Worm (Caenorhabditis elegans) whole organism, L1 larva: ENCODE results near the gene F13E6.1.

ENCODE experiments used
- C04F5.9 ChIP-seq: sonication (generic microtip); optimal IDR thresholded peaks from 2 replicates; lab custom pipeline; 2016; ENCODE audit warnings: missing genetic modification characterization, missing compliant biosample characterization
- C16A3.4 ChIP-seq: fragments of 150-350 bp; optimal IDR thresholded peaks from 2 replicates; lab custom pipeline; 2014; ENCODE audit warnings: missing biosample characterization, missing genetic modification characterization
- C34B4.2 ChIP-seq: sonication (generic microtip); optimal IDR thresholded peaks from 2 replicates; lab custom pipeline; 2017; ENCODE audit warnings: mild to moderate bottlenecking, missing genetic modification characterization, missing compliant biosample characterization
- Y116A8C.19 ChIP-seq: sonication (generic microtip); optimal IDR thresholded peaks from 2 replicates; lab custom pipeline; 2016; ENCODE audit warnings: missing compliant biosample characterization, missing genetic modification characterization, borderline replicate concordance
- aha-1 ChIP-seq: fragments of 150-350 bp; optimal IDR thresholded peaks from 2 replicates; lab custom pipeline; 2014; ENCODE audit warnings: missing biosample characterization, missing genetic modification characterization
- aly-2 ChIP-seq: fragments of 150-350 bp; optimal IDR thresholded peaks from 2 replicates; lab custom pipeline; 2014; ENCODE audit warnings: missing biosample characterization, missing genetic modification characterization
- ama-1 ChIP-seq: fragments of 150-350 bp; optimal IDR thresholded peaks from 2 replicates; lab custom pipeline; 2014
- ceh-8 ChIP-seq: fragments of 200-800 bp; sonication (Bioruptor generic); optimal IDR thresholded peaks from 2 replicates; lab custom pipeline; 2018; ENCODE audit warnings: mild to moderate bottlenecking, missing genetic modification characterization, moderate library complexity, missing compliant biosample characterization
- ceh-88 ChIP-seq: fragments of 200-800 bp; sonication (Bioruptor generic); IDR thresholded peaks from 2 replicates; pipeline ENCODE4 v1.3.6; 2022; ENCODE audit warnings: missing genetic modification characterization, missing compliant biosample characterization
- ces-1 ChIP-seq: fragments of 150-350 bp; optimal IDR thresholded peaks from 2 replicates; lab custom pipeline; 2014; ENCODE audit warnings: missing biosample characterization, missing genetic modification reagents, missing genetic modification characterization
- dsc-1 ChIP-seq: sonication (generic microtip); optimal IDR thresholded peaks from 2 replicates; lab custom pipeline; 2016; ENCODE audit warnings: mild to moderate bottlenecking, missing genetic modification characterization, missing compliant biosample characterization
- efl-1 ChIP-seq, 4 experiments: fragments of 150-350 bp; optimal IDR thresholded peaks in 3 of 4; peaks in 1 of 4; 1 replicate in 1 of 4; 2 replicates in 3 of 4; lab custom pipeline; 2014; ENCODE audit warnings: missing biosample characterization in 2 of 4, missing genetic modification characterization in 2 of 4, missing genetic modification reagents in 2 of 4
- ets-5 ChIP-seq: fragments of 200-800 bp; sonication (Bioruptor generic); IDR thresholded peaks from 2 replicates; pipeline ENCODE4 v1.3.6; 2022; ENCODE audit warnings: missing genetic modification characterization, missing compliant biosample characterization
- fkh-10 ChIP-seq: sonication (generic microtip); optimal IDR thresholded peaks from 2 replicates; lab custom pipeline; 2017; ENCODE audit warnings: missing biosample characterization, missing genetic modification reagents, missing genetic modification characterization
- fkh-8 ChIP-seq: sonication (generic microtip); optimal IDR thresholded peaks from 2 replicates; lab custom pipeline; 2016; ENCODE audit warnings: mild to moderate bottlenecking, missing genetic modification characterization, missing compliant biosample characterization
- fos-1 ChIP-seq: fragments of 150-350 bp; optimal IDR thresholded peaks from 2 replicates; lab custom pipeline; 2014; ENCODE audit warnings: missing biosample characterization, missing genetic modification characterization
- hlh-17 ChIP-seq: fragments of 200-800 bp; sonication (Bioruptor generic); optimal IDR thresholded peaks from 2 replicates; lab custom pipeline; 2018; ENCODE audit warnings: missing genetic modification characterization, mild to moderate bottlenecking, missing compliant biosample characterization, moderate library complexity, borderline replicate concordance
- hlh-4 ChIP-seq: sonication (generic microtip); optimal IDR thresholded peaks from 2 replicates; lab custom pipeline; 2016; ENCODE audit warnings: mild to moderate bottlenecking, missing genetic modification characterization, missing compliant biosample characterization
- irx-1 ChIP-seq: sonication (generic microtip); optimal IDR thresholded peaks from 2 replicates; lab custom pipeline; 2016; ENCODE audit warnings: missing genetic modification characterization, missing compliant biosample characterization
- lin-13 ChIP-seq: fragments of 150-350 bp; optimal IDR thresholded peaks from 2 replicates; lab custom pipeline; 2014; ENCODE audit warnings: missing biosample characterization, missing genetic modification reagents, missing genetic modification characterization
- lin-14 ChIP-seq: fragments of 200-800 bp; sonication (Bioruptor generic); optimal IDR thresholded peaks from 2 replicates; lab custom pipeline; 2018; ENCODE audit warnings: mild to moderate bottlenecking, missing genetic modification characterization, moderate library complexity, missing compliant biosample characterization
- lin-15B ChIP-seq: fragments of 150-350 bp; sonication (generic microtip); optimal IDR thresholded peaks from 3 replicates; lab custom pipeline; 2014; ENCODE audit warnings: missing biosample characterization, missing genetic modification characterization
- lin-35 ChIP-seq, 2 experiments: fragments of 150-350 bp; optimal IDR thresholded peaks; 2 replicates each; lab custom pipeline; 2014; ENCODE audit warnings: missing biosample characterization in 2 of 2, missing genetic modification characterization in 2 of 2, missing genetic modification reagents in 2 of 2
- lir-3 ChIP-seq: sonication (generic microtip); optimal IDR thresholded peaks from 2 replicates; lab custom pipeline; 2016; ENCODE audit warnings: mild to moderate bottlenecking, missing genetic modification characterization, moderate library complexity, missing compliant biosample characterization; ENCODE audit not compliant: poor library complexity
- lsy-2 ChIP-seq, 2 experiments: fragments of 150-350 bp; optimal IDR thresholded peaks; 2 replicates each; lab custom pipeline; 2014; ENCODE audit warnings: missing biosample characterization in 2 of 2, missing genetic modification characterization in 2 of 2
- mep-1 ChIP-seq: fragments of 150-350 bp; optimal IDR thresholded peaks from 2 replicates; lab custom pipeline; 2014; ENCODE audit warnings: missing biosample characterization, missing genetic modification characterization
- nhr-12 ChIP-seq: sonication (generic microtip); optimal IDR thresholded peaks from 2 replicates; lab custom pipeline; 2017; ENCODE audit warnings: missing biosample characterization, missing genetic modification characterization
- nhr-20 ChIP-seq: sonication (generic microtip); optimal IDR thresholded peaks from 2 replicates; lab custom pipeline; 2016; ENCODE audit warnings: mild to moderate bottlenecking, missing genetic modification characterization, missing compliant biosample characterization
- nhr-47 ChIP-seq: sonication (generic microtip); optimal IDR thresholded peaks from 2 replicates; lab custom pipeline; 2016; ENCODE audit warnings: mild to moderate bottlenecking, missing genetic modification characterization, moderate library complexity, missing compliant biosample characterization
- nhr-71 ChIP-seq: sonication (generic microtip); optimal IDR thresholded peaks from 2 replicates; lab custom pipeline; 2016; ENCODE audit warnings: mild to moderate bottlenecking, missing genetic modification characterization, moderate library complexity, missing compliant biosample characterization
- nhr-76 ChIP-seq: sonication (generic microtip); optimal IDR thresholded peaks from 2 replicates; lab custom pipeline; 2017; ENCODE audit warnings: missing biosample characterization, missing genetic modification characterization
- nhr-77 ChIP-seq: fragments of 150-350 bp; optimal IDR thresholded peaks from 2 replicates; lab custom pipeline; 2014; ENCODE audit warnings: missing biosample characterization, missing genetic modification characterization
- nhr-84 ChIP-seq: sonication (generic microtip); optimal IDR thresholded peaks from 2 replicates; lab custom pipeline; 2017; ENCODE audit warnings: missing biosample characterization, missing genetic modification characterization
- nhr-85 ChIP-seq: sonication (generic microtip); peaks from one replicate; lab custom pipeline; 2016; ENCODE audit warnings: missing genetic modification characterization, inconsistent platforms, missing compliant biosample characterization
- pax-3 ChIP-seq: fragments of 200-800 bp; sonication (Bioruptor generic); optimal IDR thresholded peaks from 2 replicates; lab custom pipeline; 2018; ENCODE audit warnings: mild to moderate bottlenecking, missing genetic modification characterization, moderate library complexity, missing compliant biosample characterization
- rnt-1 ChIP-seq: sonication (generic microtip); optimal IDR thresholded peaks from 2 replicates; lab custom pipeline; 2016; ENCODE audit warnings: mild to moderate bottlenecking, missing genetic modification characterization, moderate library complexity, missing compliant biosample characterization
- snpc-4 ChIP-seq: fragments of 150-350 bp; optimal IDR thresholded peaks from 2 replicates; lab custom pipeline; 2014; ENCODE audit warnings: missing biosample characterization, missing genetic modification characterization
- sox-4 ChIP-seq: sonication (generic microtip); optimal IDR thresholded peaks from 2 replicates; lab custom pipeline; 2016; ENCODE audit warnings: missing genetic modification characterization, missing compliant biosample characterization
- swsn-7 ChIP-seq: sonication (generic microtip); optimal IDR thresholded peaks from 2 replicates; lab custom pipeline; 2016; ENCODE audit warnings: missing genetic modification characterization, missing compliant biosample characterization
- tbx-2 ChIP-seq: sonication (generic microtip); optimal IDR thresholded peaks from 2 replicates; lab custom pipeline; 2016; ENCODE audit warnings: missing genetic modification characterization, missing compliant biosample characterization
- unc-130 ChIP-seq: fragments of 150-350 bp; optimal IDR thresholded peaks from 2 replicates; lab custom pipeline; 2017; ENCODE audit warnings: missing biosample characterization, missing genetic modification characterization, inconsistent platforms
- unc-30 ChIP-seq: sonication (generic microtip); optimal IDR thresholded peaks from 2 replicates; lab custom pipeline; 2017; ENCODE audit warnings: missing biosample characterization, missing genetic modification characterization
- unc-62 ChIP-seq: fragments of 150-350 bp; optimal IDR thresholded peaks from 2 replicates; lab custom pipeline; 2014; ENCODE audit warnings: missing biosample characterization, missing genetic modification reagents, missing genetic modification characterization
- unc-98 ChIP-seq: fragments of 200-800 bp; sonication (Bioruptor generic); IDR thresholded peaks from 2 replicates; pipeline ENCODE4 v1.3.6; 2022; ENCODE audit warnings: missing genetic modification characterization, missing compliant biosample characterization
- vab-15 ChIP-seq: sonication (generic microtip); optimal IDR thresholded peaks from 2 replicates; lab custom pipeline; 2017; ENCODE audit warnings: missing genotype, mild to moderate bottlenecking, missing genetic modification characterization, missing compliant biosample characterization
- xbp-1 ChIP-seq: sonication (generic microtip); optimal IDR thresholded peaks from 2 replicates; lab custom pipeline; 2016; ENCODE audit warnings: missing genetic modification characterization, missing compliant biosample characterization
- zag-1 ChIP-seq: fragments of 150-350 bp; optimal IDR thresholded peaks from 2 replicates; lab custom pipeline; 2014; ENCODE audit warnings: missing biosample characterization, missing genetic modification characterization
- ztf-11 ChIP-seq, 2 experiments: sonication (generic microtip); optimal IDR thresholded peaks; 2 replicates each; lab custom pipeline; 2016 to 2017; ENCODE audit warnings: missing genetic modification characterization in 2 of 2, missing biosample characterization in 1 of 2, missing compliant biosample characterization in 1 of 2
- ztf-4 ChIP-seq: fragments of 150-350 bp; optimal IDR thresholded peaks from 2 replicates; lab custom pipeline; 2014; ENCODE audit warnings: missing biosample characterization, missing genetic modification characterization

The F13E6.1 gene

DNA sequence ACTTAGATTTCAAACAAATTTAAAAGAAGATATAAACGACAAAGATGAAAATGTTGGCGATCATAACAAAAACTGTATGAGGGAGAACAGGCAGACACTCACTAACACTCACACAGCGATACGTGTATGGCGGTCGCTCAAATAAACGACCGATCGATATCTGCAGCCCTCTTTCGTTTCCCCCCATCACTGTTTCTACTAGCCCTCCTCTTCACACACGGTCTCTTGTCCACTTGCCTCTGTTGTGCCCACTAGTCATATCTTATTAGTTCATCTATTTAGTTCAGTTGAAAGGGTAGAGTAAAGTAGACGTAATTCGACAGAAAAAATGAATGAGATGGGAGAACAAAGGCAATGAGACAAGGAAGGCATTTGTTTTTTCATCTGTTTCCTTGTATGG lies 643 bp upstream of the F13E6.1 start (continued):
- TF ChIP-seq fkh-10 (GFP tag; lab: Kevin White, UChicago) (no peak), efl-1 (optimal IDR thresholded peaks at IDR 0.05; lab: Kevin White, UChicago) (no peak), efl-1 (GFP tag; optimal IDR thresholded peaks at IDR 0.05 in 1 of 2; lab: Kevin White, UChicago) (peak in 1 of 2 experiments; percentile 80), irx-1 (tag; lab: Kevin White, UChicago) (no peak), fkh-8 (tag; lab: Kevin White, UChicago) (no peak), hlh-17 (GFP tag; lab: Kevin White, UChicago) (no peak), C34B4.2 (no peak), C16A3.4 (tag; lab: Kevin White, UChicago) (peak; percentile 48), nhr-12 (no peak), dsc-1 (peak; percentile 6), tbx-2 (peak; percentile 66), fos-1 (tag; lab: Kevin White, UChicago) (peak; percentile 36), xbp-1 (peak; percentile 56), lsy-2 (tag; optimal IDR thresholded peaks at IDR 0.05; lab: Kevin White, UChicago) (peak in 1 of 2 experiments; percentile 46), lin-14 (GFP tag; lab: Kevin White, UChicago) (peak; percentile 79), lin-15B (no peak), aha-1 (tag; lab: Kevin White, UChicago) (no peak), unc-98 (GFP tag; lab: Robert Waterston, UW) (no peak), unc-130 (tag; lab: Kevin White, UChicago) (no peak), unc-30 (tag; lab: Kevin White, UChicago) (no peak), mep-1 (tag; lab: Kevin White, UChicago) (peak; percentile 71), nhr-71 (tag; lab: Kevin White, UChicago) (peak; percentile 60), ces-1 (no peak), aly-2 (no peak), lin-35 (GFP tag; optimal IDR thresholded peaks at IDR 0.05; lab: Kevin White, UChicago) (peak; percentile 36 to 49), nhr-20 (tag; lab: Kevin White, UChicago) (peak; percentile 81), lir-3 (tag; lab: Kevin White, UChicago) (peak; percentile 12), nhr-77 (tag; lab: Kevin White, UChicago) (no peak), pax-3 (tag; lab: Kevin White, UChicago) (no peak), nhr-84 (tag; lab: Kevin White, UChicago) (no peak), vab-15 (tag; lab: Kevin White, UChicago) (no peak), nhr-85 (tag; lab: Kevin White, UChicago) (peak; percentile 93), unc-62 (GFP tag; lab: Kevin White, UChicago) (no peak)
- TF ChIP-seq, all 84 proteins: peak for 27

DNA sequence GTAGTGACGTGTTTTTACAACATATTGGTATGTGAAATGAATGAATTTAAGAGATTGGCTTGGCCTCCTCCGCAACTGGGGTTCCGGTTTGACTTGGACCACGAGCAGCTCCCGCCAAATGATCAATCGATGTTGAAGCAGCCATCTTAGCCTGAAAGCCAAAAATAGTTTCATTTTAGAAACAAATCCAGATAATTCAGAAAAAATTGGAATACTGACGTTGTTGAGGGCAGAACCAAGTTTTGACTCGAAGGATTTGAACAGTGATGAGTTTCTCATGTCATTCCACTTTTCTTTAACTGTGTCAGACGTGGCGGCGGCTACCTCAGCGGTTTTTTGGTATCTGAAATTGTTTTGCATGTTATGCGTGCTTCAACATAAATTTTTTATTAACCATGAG lies 957 bp downstream of the F13E6.1 start:
- TF ChIP-seq unc-130 (tag; lab: Kevin White, UChicago) (no peak), ets-5 (no peak), hlh-4 (tag; lab: Kevin White, UChicago) (no peak), nhr-85 (tag; lab: Kevin White, UChicago) (peak; percentile 70), lin-13 (GFP tag; lab: Kevin White, UChicago) (no peak), nhr-77 (tag; lab: Kevin White, UChicago) (no peak), fos-1 (tag; lab: Kevin White, UChicago) (no peak), ama-1 (lab: Kevin White, UChicago) (no peak), sox-4 (tag; lab: Kevin White, UChicago) (no peak)

DNA sequence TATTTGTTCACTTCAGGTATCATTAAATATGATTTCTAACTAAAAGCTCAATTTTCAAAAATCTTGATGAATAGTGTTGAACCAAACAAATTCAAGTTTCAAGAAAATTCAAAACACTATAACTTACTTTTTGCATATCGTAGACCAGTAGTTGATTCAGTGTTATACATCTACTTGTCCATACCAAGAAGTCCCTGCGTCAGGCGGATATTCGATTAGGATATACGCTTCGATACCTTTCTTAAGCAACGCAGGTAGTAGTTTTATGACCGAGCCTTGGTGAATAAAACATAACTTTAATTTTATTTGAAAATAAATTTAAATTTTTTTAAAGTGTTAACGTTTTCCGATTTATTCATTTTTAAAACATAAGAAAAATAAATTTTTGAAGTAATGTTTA lies 1.5 kb downstream of the F13E6.1 start:
- peak; percentile 8 for TF ChIP-seq ama-1 (lab: Kevin White, UChicago)
- TF ChIP-seq lin-14 (GFP tag; lab: Kevin White, UChicago) = peak; percentile 20
- no peak for TF ChIP-seq snpc-4 (tag; lab: Kevin White, UChicago)
- TF ChIP-seq swsn-7 (tag; lab: Kevin White, UChicago) = no peak
- TF ChIP-seq ztf-4 (tag; lab: Kevin White, UChicago) = peak; percentile 28
- no peak for TF ChIP-seq ztf-11 (tag; optimal IDR thresholded peaks at IDR 0.05; lab: Kevin White, UChicago)
- TF ChIP-seq tbx-2 = no peak
- TF ChIP-seq dsc-1 = no peak
- TF ChIP-seq nhr-76 (tag; lab: Kevin White, UChicago) = no peak
- no peak for TF ChIP-seq C16A3.4 (tag; lab: Kevin White, UChicago)
- no peak for TF ChIP-seq unc-130 (tag; lab: Kevin White, UChicago)
- TF ChIP-seq Y116A8C.19 (tag; lab: Kevin White, UChicago) = no peak
- no peak for TF ChIP-seq unc-98 (GFP tag; lab: Robert Waterston, UW)
- TF ChIP-seq ceh-88 (GFP tag; lab: Robert Waterston, UW) = no peak
- no peak for TF ChIP-seq hlh-4 (tag; lab: Kevin White, UChicago)
- TF ChIP-seq nhr-85 (tag; lab: Kevin White, UChicago) = no peak
- TF ChIP-seq hlh-17 (GFP tag; lab: Kevin White, UChicago) = no peak
- TF ChIP-seq lin-15B = no peak
- no peak for TF ChIP-seq ceh-8 (GFP tag; lab: Kevin White, UChicago)
- TF ChIP-seq C04F5.9 (tag; lab: Kevin White, UChicago) = no peak
- TF ChIP-seq nhr-47 (tag; lab: Kevin White, UChicago) = peak; percentile 37
- peak; percentile 55 for TF ChIP-seq nhr-71 (tag; lab: Kevin White, UChicago)
- no peak for TF ChIP-seq zag-1 (tag; lab: Kevin White, UChicago)
- no peak for TF ChIP-seq rnt-1 (tag; lab: Kevin White, UChicago)
